Worm (Caenorhabditis elegans) whole organism, early embryonic: ENCODE results near the gene msp-45.

Source experiments
- B0310.2 ChIP-seq: sonication (generic microtip); optimal IDR thresholded peaks from 2 replicates; lab custom pipeline; 2016; ENCODE audit warnings: mild to moderate bottlenecking, missing genetic modification characterization, missing compliant biosample characterization
- F13C5.2 ChIP-seq: sonication (generic microtip); optimal IDR thresholded peaks from 2 replicates; lab custom pipeline; 2017; ENCODE audit warnings: mild to moderate bottlenecking, missing genetic modification characterization, inconsistent platforms, missing compliant biosample characterization
- aly-1 ChIP-seq: sonication (generic microtip); optimal IDR thresholded peaks from 2 replicates; lab custom pipeline; 2016; ENCODE audit warnings: missing genetic modification characterization, missing compliant biosample characterization
- ama-1 ChIP-seq: fragments of 150-350 bp; optimal IDR thresholded peaks from 2 replicates; lab custom pipeline; 2014
- ceh-13 ChIP-seq: fragments of 200-800 bp; sonication (Bioruptor generic); optimal IDR thresholded peaks from 2 replicates; lab custom pipeline; 2018; ENCODE audit warnings: mild to moderate bottlenecking, missing genetic modification characterization, missing compliant biosample characterization
- ceh-36 ChIP-seq: sonication (generic microtip); optimal IDR thresholded peaks from 2 replicates; lab custom pipeline; 2016; ENCODE audit warnings: missing genetic modification characterization, inconsistent platforms, missing compliant biosample characterization
- ets-7 ChIP-seq: sonication (generic microtip); optimal IDR thresholded peaks from 2 replicates; lab custom pipeline; 2016; ENCODE audit warnings: missing genotype, missing genetic modification characterization, missing compliant biosample characterization
- flt-1 ChIP-seq: fragments of 200-800 bp; sonication (Bioruptor generic); IDR thresholded peaks from 2 replicates; pipeline ENCODE4 v1.3.6; 2022; ENCODE audit warnings: missing genetic modification characterization, missing compliant biosample characterization
- hmbx-1 ChIP-seq: sonication (generic microtip); optimal IDR thresholded peaks from 2 replicates; lab custom pipeline; 2016; ENCODE audit warnings: mild to moderate bottlenecking, missing genetic modification characterization, missing compliant biosample characterization
- hmg-4 ChIP-seq: fragments of 200-800 bp; sonication (Bioruptor generic); optimal IDR thresholded peaks from 2 replicates; lab custom pipeline; 2018; ENCODE audit warnings: mild to moderate bottlenecking, missing genetic modification characterization, missing compliant biosample characterization
- hnd-1 ChIP-seq: sonication (generic microtip); optimal IDR thresholded peaks from 2 replicates; lab custom pipeline; 2016; ENCODE audit warnings: missing genetic modification characterization, missing compliant biosample characterization
- pes-1 ChIP-seq: fragments of 200-800 bp; sonication (Bioruptor generic); IDR thresholded peaks from 2 replicates; pipeline ENCODE4 v1.3.6; 2022; ENCODE audit warnings: missing genetic modification reagents, missing genetic modification characterization, missing compliant biosample characterization
- scrt-1 ChIP-seq: fragments of 200-800 bp; sonication (Bioruptor generic); IDR thresholded peaks from 2 replicates; pipeline ENCODE4 v1.3.6; 2022; ENCODE audit warnings: missing genetic modification characterization, missing compliant biosample characterization
- sea-1 ChIP-seq: fragments of 200-800 bp; sonication (Bioruptor generic); conservative IDR thresholded peaks from 2 replicates; pipeline ENCODE4 v1.3.6; 2022; ENCODE audit warnings: missing genetic modification characterization, missing compliant biosample characterization
- tbx-11 ChIP-seq: fragments of 200-800 bp; sonication (Bioruptor generic); IDR thresholded peaks from 2 replicates; pipeline ENCODE4 v1.3.6; 2022; ENCODE audit warnings: missing genetic modification characterization, missing compliant biosample characterization
- tbx-37 ChIP-seq: fragments of 200-800 bp; sonication (Bioruptor generic); conservative IDR thresholded peaks from 2 replicates; pipeline ENCODE4 v1.3.6; 2022; ENCODE audit warnings: missing genetic modification reagents, missing genetic modification characterization, missing compliant biosample characterization
- tra-4 ChIP-seq: sonication (generic microtip); optimal IDR thresholded peaks from 2 replicates; lab custom pipeline; 2017; ENCODE audit warnings: missing genetic modification characterization, missing compliant biosample characterization

msp-45 gene

ce11 chrII:5191766-5192165, 34.9 kb upstream of the msp-45 start:
- no peak for TF ChIP-seq hmg-4 (GFP tag; lab: Kevin White, UChicago)
- no peak for TF ChIP-seq hmbx-1
- TF ChIP-seq ets-7 (tag; lab: Kevin White, UChicago), result no peak
- TF ChIP-seq tra-4 (tag; lab: Kevin White, UChicago), result no peak
- no peak for TF ChIP-seq ama-1 (lab: Kevin White, UChicago)
- no peak for TF ChIP-seq hnd-1
- no peak for TF ChIP-seq flt-1 (GFP tag; lab: Robert Waterston, UW)
- no peak for TF ChIP-seq scrt-1

ce11 chrII:5187934-5188333, 31.1 kb upstream of the msp-45 start:
- TF ChIP-seq ceh-13 (no peak), hmg-4 (GFP tag; lab: Kevin White, UChicago) (no peak), ama-1 (lab: Kevin White, UChicago) (no peak), ets-7 (tag; lab: Kevin White, UChicago) (no peak), aly-1 (tag; lab: Kevin White, UChicago) (no peak), scrt-1 (no peak), B0310.2 (tag; lab: Kevin White, UChicago) (no peak), tra-4 (tag; lab: Kevin White, UChicago) (no peak), flt-1 (GFP tag; lab: Robert Waterston, UW) (no peak), ceh-36 (tag; lab: Kevin White, UChicago) (no peak), tbx-37 (GFP tag; lab: Robert Waterston, UW) (no peak), pes-1 (GFP tag; lab: Robert Waterston, UW) (no peak), tbx-11 (GFP tag; lab: Robert Waterston, UW) (no peak), hnd-1 (no peak), sea-1 (GFP tag; lab: Robert Waterston, UW) (no peak), hmbx-1 (no peak), F13C5.2 (no peak)

- no peak for TF ChIP-seq tbx-37 (GFP tag; lab: Robert Waterston, UW)
- TF ChIP-seq F13C5.2, result no peak
- TF ChIP-seq ceh-13, result no peak
- TF ChIP-seq ama-1 (lab: Kevin White, UChicago), result no peak
- TF ChIP-seq flt-1 (GFP tag; lab: Robert Waterston, UW), result no peak
- TF ChIP-seq tra-4 (tag; lab: Kevin White, UChicago), result no peak
- no peak for TF ChIP-seq hnd-1
- TF ChIP-seq sea-1 (GFP tag; lab: Robert Waterston, UW), result no peak
- no peak for TF ChIP-seq scrt-1
- no peak for TF ChIP-seq hmbx-1
- TF ChIP-seq ceh-36 (tag; lab: Kevin White, UChicago), result no peak
- TF ChIP-seq hmg-4 (GFP tag; lab: Kevin White, UChicago), result no peak
- TF ChIP-seq tbx-11 (GFP tag; lab: Robert Waterston, UW), result no peak
- no peak for TF ChIP-seq ets-7 (tag; lab: Kevin White, UChicago)
- TF ChIP-seq B0310.2 (tag; lab: Kevin White, UChicago), result no peak
- TF ChIP-seq aly-1 (tag; lab: Kevin White, UChicago), result no peak
- no peak for TF ChIP-seq pes-1 (GFP tag; lab: Robert Waterston, UW)
Measured at ce11 chrII:5187469-5187868, 30.6 kb upstream of the msp-45 start, which contains the start of gene crh-2. TSS of gene crh-2 (minus strand) at chrII:5187569.

- no peak for TF ChIP-seq hmg-4 (GFP tag; lab: Kevin White, UChicago)
- TF ChIP-seq ets-7 (tag; lab: Kevin White, UChicago), result no peak
- no peak for TF ChIP-seq tra-4 (tag; lab: Kevin White, UChicago)
- TF ChIP-seq flt-1 (GFP tag; lab: Robert Waterston, UW), result no peak
- no peak for TF ChIP-seq sea-1 (GFP tag; lab: Robert Waterston, UW)
- no peak for TF ChIP-seq tbx-11 (GFP tag; lab: Robert Waterston, UW)
- no peak for TF ChIP-seq F13C5.2
- no peak for TF ChIP-seq hnd-1
- TF ChIP-seq ama-1 (lab: Kevin White, UChicago), result no peak
- no peak for TF ChIP-seq hmbx-1
- no peak for TF ChIP-seq aly-1 (tag; lab: Kevin White, UChicago)
- TF ChIP-seq ceh-36 (tag; lab: Kevin White, UChicago), result no peak
- TF ChIP-seq ceh-13, result no peak
- no peak for TF ChIP-seq B0310.2 (tag; lab: Kevin White, UChicago)
- no peak for TF ChIP-seq tbx-37 (GFP tag; lab: Robert Waterston, UW)
- no peak for TF ChIP-seq pes-1 (GFP tag; lab: Robert Waterston, UW)
- no peak for TF ChIP-seq scrt-1
Measured at ce11 chrII:5186870-5187269, 30.0 kb upstream of the msp-45 start.

ce11 chrII:5185955-5186539, 29.2 kb upstream of the msp-45 start:
- TF ChIP-seq aly-1 (tag; lab: Kevin White, UChicago), result no peak
- TF ChIP-seq ceh-36 (tag; lab: Kevin White, UChicago), result no peak
- TF ChIP-seq pes-1 (GFP tag; lab: Robert Waterston, UW), result no peak
- no peak for TF ChIP-seq hnd-1
- no peak for TF ChIP-seq scrt-1
- no peak for TF ChIP-seq ets-7 (tag; lab: Kevin White, UChicago)
- TF ChIP-seq tbx-37 (GFP tag; lab: Robert Waterston, UW), result no peak
- no peak for TF ChIP-seq B0310.2 (tag; lab: Kevin White, UChicago)
- TF ChIP-seq hmg-4 (GFP tag; lab: Kevin White, UChicago), result no peak

- TF ChIP-seq F13C5.2 (no peak), tbx-11 (GFP tag; lab: Robert Waterston, UW) (no peak), tra-4 (tag; lab: Kevin White, UChicago) (no peak), flt-1 (GFP tag; lab: Robert Waterston, UW) (no peak), hmbx-1 (no peak), ceh-13 (no peak), hmg-4 (GFP tag; lab: Kevin White, UChicago) (no peak)
Measured at ce11 chrII:5184661-5185545, 28.0 kb upstream of the msp-45 start.
